Fruit fly (Drosophila melanogaster): ENCODE data around the gene CG10097.

- TF ChIP-seq Ets98B (GFP tag; IDR thresholded peaks at IDR 0.05) (no peak), EcR (GFP tag; optimal IDR thresholded peaks at IDR 0.05) (no peak), Pif1A (GFP tag; optimal IDR thresholded peaks at IDR 0.05) (no peak)
Observed at dm6 chr3R:12398620-12399247, 3.0 kb upstream of the CG10097 start, which contains the start of gene Cyp9f3.
